Worm (Caenorhabditis elegans) whole organism, young adult: ENCODE results near the gene dph-7.

Experiments
- F23B12.7 ChIP-seq: sonication (generic microtip); optimal IDR thresholded peaks from 2 replicates; lab custom pipeline; 2017; ENCODE audit warnings: missing genetic modification characterization, mild to moderate bottlenecking, missing compliant biosample characterization, antibody characterized with exemption, moderate library complexity; ENCODE audit not compliant: insufficient read depth
- ekl-4 ChIP-seq: fragments of 200-800 bp; sonication (Bioruptor generic); IDR thresholded peaks from 2 replicates; pipeline ENCODE4 v1.3.6; 2022; ENCODE audit warnings: missing genetic modification reagents, missing genetic modification characterization, missing compliant biosample characterization
- ets-4 ChIP-seq: fragments of 200-800 bp; sonication (Bioruptor generic); optimal IDR thresholded peaks from 2 replicates; lab custom pipeline; 2018; ENCODE audit warnings: mild to moderate bottlenecking, missing genetic modification characterization, missing compliant biosample characterization
- lin-54 ChIP-seq: fragments of 200-800 bp; sonication (Bioruptor generic); optimal IDR thresholded peaks from 2 replicates; lab custom pipeline; 2018; ENCODE audit warnings: mild to moderate bottlenecking, missing genetic modification characterization, missing compliant biosample characterization
- sea-2 ChIP-seq: fragments of 200-800 bp; sonication (Bioruptor generic); IDR thresholded peaks from 2 replicates; pipeline ENCODE4 v1.3.6; 2022; ENCODE audit warnings: missing genetic modification characterization, missing compliant biosample characterization
- tbx-9 ChIP-seq: sonication (generic microtip); optimal IDR thresholded peaks from 2 replicates; lab custom pipeline; 2016; ENCODE audit warnings: borderline replicate concordance, missing genetic modification characterization, inconsistent platforms, missing compliant biosample characterization

DNA sequence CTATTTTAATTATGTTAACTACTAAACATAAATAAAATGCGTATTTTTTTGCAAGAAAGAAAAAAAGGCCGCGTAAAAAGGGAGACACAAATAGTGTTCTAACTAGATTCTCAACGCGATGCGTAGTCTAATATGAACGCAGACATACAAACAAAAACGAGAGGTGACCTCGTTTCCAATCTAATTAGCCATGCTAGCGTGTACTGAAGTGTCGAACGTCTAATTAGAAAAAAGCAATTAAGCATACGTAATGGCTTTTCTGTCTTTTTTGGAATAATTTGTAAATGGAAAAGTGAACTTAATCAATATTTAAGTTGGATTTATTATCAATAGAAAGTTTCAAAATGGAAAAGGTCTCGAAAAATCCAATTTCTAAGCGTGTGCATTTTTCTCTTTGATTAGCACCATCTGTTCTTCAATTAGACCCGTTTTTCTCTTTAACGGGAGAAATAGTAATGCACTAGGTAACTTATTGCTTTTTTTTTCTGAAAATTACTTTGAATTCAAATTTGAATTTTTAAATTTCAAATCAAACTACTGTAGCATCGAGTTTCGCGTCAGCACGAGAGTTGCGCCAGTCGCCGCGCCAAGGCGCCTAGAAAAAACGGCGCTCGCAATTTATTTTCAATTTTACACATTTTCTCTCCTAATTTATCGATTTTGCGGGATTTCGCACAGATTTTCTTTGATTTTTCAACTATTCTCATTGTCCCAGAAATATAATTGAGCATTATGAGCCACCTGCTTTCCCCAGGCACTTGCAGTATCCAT is 25.8 kb downstream of the dph-7 start:
- TF ChIP-seq F23B12.7, result peak; percentile 0
- TF ChIP-seq tbx-9 (tag; lab: Kevin White, UChicago), result no peak
- TF ChIP-seq ekl-4, result peak; percentile 55; the same call in 1 of the 2 replicates
- no peak for TF ChIP-seq ets-4 (GFP tag; lab: Kevin White, UChicago)
- no peak for TF ChIP-seq lin-54 (GFP tag; lab: Kevin White, UChicago)
- no peak for TF ChIP-seq sea-2
